Fruit fly (Drosophila melanogaster): ENCODE results near the gene CG42340.
"Not testable (repeated sequence)": the region's sequence is repeated elsewhere in the genome, so short reads cannot be mapped to it uniquely, and the experiment has no call there.

DNA sequence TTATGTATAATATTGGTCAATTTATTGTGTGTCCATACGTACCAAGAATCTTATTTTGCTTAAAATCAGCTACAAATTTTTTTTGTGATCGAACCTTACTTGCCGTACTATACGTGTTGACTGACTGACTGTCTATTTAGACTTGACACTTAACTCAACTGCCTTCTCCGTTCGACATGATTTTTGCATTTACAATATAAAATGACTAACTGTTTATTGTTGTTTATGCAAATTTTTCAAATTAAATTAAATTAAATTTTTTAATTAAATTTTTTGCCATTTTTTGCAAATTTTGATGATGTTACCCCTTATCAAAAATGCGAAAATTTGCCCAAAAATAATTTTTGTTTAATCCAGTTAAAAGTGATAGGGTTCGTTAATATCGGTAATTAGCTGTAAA, 104.8 kb downstream of the CG42340 start, which contains the start of gene CG33668:
- not testable (repeated sequence) for TF ChIP-seq CG8319 (GFP tag; optimal IDR thresholded peaks at IDR 0.05); Eip75B (GFP tag; optimal IDR thresholded peaks at IDR 0.05); CG11762 (GFP tag; optimal IDR thresholded peaks at IDR 0.05; ENCODE audit: insufficient read depth); CG3919 (GFP tag; optimal IDR thresholded peaks at IDR 0.05); CG32006 (GFP tag; optimal IDR thresholded peaks at IDR 0.05); Sox14 (GFP tag; optimal IDR thresholded peaks at IDR 0.05); CG10631 (GFP tag; optimal IDR thresholded peaks at IDR 0.05)
